Fruit fly (Drosophila melanogaster) whole organism, prepupa: Measurements from ENCODE around the gene CG12984.

ENCODE experiments used
- CG11294 ChIP-seq: fragments of 200-800 bp; sonication (Bioruptor generic); IDR thresholded peaks from 2 replicates; pipeline ENCODE4 v1.3.6; 2022; ENCODE audit warnings: missing biosample characterization, missing genetic modification characterization
- CG11762 ChIP-seq: fragments of 200-800 bp; sonication (Bioruptor generic); optimal IDR thresholded peaks from 3 replicates; lab custom pipeline; 2016; ENCODE audit warnings: missing biosample characterization, missing genetic modification characterization; ENCODE audit not compliant: insufficient read depth
- CG11902 ChIP-seq: fragments of 200-800 bp; sonication (Bioruptor generic); optimal IDR thresholded peaks from 3 replicates; lab custom pipeline; 2016; ENCODE audit warnings: missing biosample characterization, missing genetic modification characterization
- CG15336 ChIP-seq: fragments of 200-800 bp; sonication (Bioruptor generic); IDR thresholded peaks from 2 replicates; pipeline ENCODE4 v1.3.6; 2022; ENCODE audit warnings: missing biosample characterization, missing genetic modification characterization
- CG1621 ChIP-seq: fragments of 200-800 bp; sonication (Bioruptor generic); optimal IDR thresholded peaks from 3 replicates; lab custom pipeline; 2018; ENCODE audit warnings: missing biosample characterization, mild to moderate bottlenecking, missing genetic modification characterization
- CG16779 ChIP-seq: fragments of 200-800 bp; sonication (Bioruptor generic); optimal IDR thresholded peaks from 3 replicates; lab custom pipeline; 2017; ENCODE audit warnings: missing biosample characterization, mild to moderate bottlenecking, missing genetic modification characterization
- CG31627 ChIP-seq: fragments of 200-800 bp; sonication (Bioruptor generic); optimal IDR thresholded peaks from 3 replicates; lab custom pipeline; 2016; ENCODE audit warnings: missing biosample characterization, missing genetic modification characterization
- CG32006 ChIP-seq: fragments of 200-800 bp; sonication (Bioruptor generic); optimal IDR thresholded peaks from 3 replicates; lab custom pipeline; 2017; ENCODE audit warnings: missing biosample characterization, mild to moderate bottlenecking, missing genetic modification characterization
- CG34406 ChIP-seq: fragments of 200-800 bp; sonication (Bioruptor generic); optimal IDR thresholded peaks from 3 replicates; lab custom pipeline; 2016; ENCODE audit warnings: missing biosample characterization, missing genetic modification characterization
- CG4318 ChIP-seq: fragments of 200-800 bp; sonication (Bioruptor generic); optimal IDR thresholded peaks from 3 replicates; lab custom pipeline; 2017; ENCODE audit warnings: missing biosample characterization, mild to moderate bottlenecking, missing genetic modification characterization
- CG6163 ChIP-seq: fragments of 200-800 bp; sonication (Bioruptor generic); IDR thresholded peaks from 3 replicates; pipeline ENCODE4 v1.3.6; 2022; ENCODE audit warnings: missing biosample characterization, missing genetic modification characterization
- CG6276 ChIP-seq: fragments of 200-800 bp; sonication (Bioruptor generic); optimal IDR thresholded peaks from 2 replicates; lab custom pipeline; 2017; ENCODE audit warnings: missing biosample characterization, mild to moderate bottlenecking, missing genetic modification characterization
- CG6808 ChIP-seq: fragments of 200-800 bp; sonication (Bioruptor generic); optimal IDR thresholded peaks from 3 replicates; lab custom pipeline; 2017; ENCODE audit warnings: missing biosample characterization, missing genetic modification characterization, mild to moderate bottlenecking, moderate library complexity, missing genetic modification reagents
- CG6854 ChIP-seq: fragments of 200-800 bp; sonication (Bioruptor generic); optimal IDR thresholded peaks from 2 replicates; lab custom pipeline; 2017; ENCODE audit warnings: missing biosample characterization, mild to moderate bottlenecking, missing genetic modification characterization
- CG7368 ChIP-seq: fragments of 200-800 bp; sonication (Bioruptor generic); optimal IDR thresholded peaks from 3 replicates; lab custom pipeline; 2016; ENCODE audit warnings: missing biosample characterization, missing genetic modification characterization
- CG8632 ChIP-seq: fragments of 200-800 bp; sonication (Bioruptor generic); optimal IDR thresholded peaks from 3 replicates; lab custom pipeline; 2016; ENCODE audit warnings: missing biosample characterization, missing genetic modification characterization
- CG9139 ChIP-seq: fragments of 200-800 bp; sonication (Bioruptor generic); optimal IDR thresholded peaks from 3 replicates; lab custom pipeline; 2017; ENCODE audit warnings: missing biosample characterization, mild to moderate bottlenecking, missing genetic modification characterization
- Eip75B ChIP-seq: fragments of 200-800 bp; sonication (Bioruptor generic); optimal IDR thresholded peaks from 3 replicates; lab custom pipeline; 2016; ENCODE audit warnings: missing biosample characterization, missing genetic modification characterization
- Eip93F ChIP-seq: fragments of 200-800 bp; sonication (Bioruptor generic); optimal IDR thresholded peaks from 2 replicates; lab custom pipeline; 2016; ENCODE audit warnings: missing biosample characterization, mild to moderate bottlenecking, missing genetic modification characterization
- Ets96B ChIP-seq: fragments of 200-800 bp; optimal IDR thresholded peaks from 2 replicates; lab custom pipeline; 2019; ENCODE audit warnings: missing biosample characterization, mild to moderate bottlenecking, missing genetic modification characterization, moderate library complexity
- Gug ChIP-seq: fragments of 200-800 bp; sonication (Bioruptor generic); IDR thresholded peaks from 2 replicates; pipeline ENCODE4 v1.3.6; 2022; ENCODE audit warnings: missing biosample characterization, missing genetic modification characterization
- Hr38 ChIP-seq: sonication (Bioruptor generic); optimal IDR thresholded peaks from 2 replicates; lab custom pipeline; 2016; ENCODE audit warnings: missing biosample characterization, missing genetic modification characterization
- Hr39 ChIP-seq: fragments of 200-800 bp; sonication (Bioruptor generic); optimal IDR thresholded peaks from 2 replicates; lab custom pipeline; 2016; ENCODE audit warnings: missing biosample characterization, missing genetic modification characterization
- Met ChIP-seq: fragments of 200-800 bp; sonication (Bioruptor generic); optimal IDR thresholded peaks from 3 replicates; lab custom pipeline; 2016; ENCODE audit warnings: missing biosample characterization, missing genetic modification characterization
- OdsH ChIP-seq: fragments of 200-800 bp; sonication (Bioruptor generic); optimal IDR thresholded peaks from 3 replicates; lab custom pipeline; 2016; ENCODE audit warnings: missing biosample characterization, missing genetic modification characterization
- Smox ChIP-seq: fragments of 200-800 bp; sonication (Bioruptor generic); optimal IDR thresholded peaks from 3 replicates; lab custom pipeline; 2016; ENCODE audit warnings: missing biosample characterization, missing genetic modification characterization
- Sox102F ChIP-seq: fragments of 200-800 bp; sonication (Bioruptor generic); optimal IDR thresholded peaks from 2 replicates; lab custom pipeline; 2016; ENCODE audit warnings: missing biosample characterization, mild to moderate bottlenecking, missing genetic modification characterization
- Sox14 ChIP-seq: fragments of 200-800 bp; sonication (Bioruptor generic); optimal IDR thresholded peaks from 3 replicates; lab custom pipeline; 2016; ENCODE audit warnings: missing biosample characterization, missing genetic modification characterization
- achi ChIP-seq: fragments of 200-800 bp; sonication (Bioruptor generic); optimal IDR thresholded peaks from 3 replicates; lab custom pipeline; 2016; ENCODE audit warnings: missing biosample characterization, missing genetic modification characterization
- cyc ChIP-seq: fragments of 200-800 bp; sonication (Bioruptor generic); optimal IDR thresholded peaks from 3 replicates; lab custom pipeline; 2016; ENCODE audit warnings: missing biosample characterization, missing genetic modification characterization
- dac ChIP-seq: fragments of 200-800 bp; sonication (Bioruptor generic); optimal IDR thresholded peaks from 2 replicates; lab custom pipeline; 2017; ENCODE audit warnings: missing biosample characterization, mild to moderate bottlenecking, missing genetic modification characterization
- eg ChIP-seq: fragments of 200-800 bp; sonication (Bioruptor generic); IDR thresholded peaks from 3 replicates; pipeline ENCODE4 v1.3.6; 2022; ENCODE audit warnings: missing biosample characterization, missing genetic modification characterization
- esn ChIP-seq: fragments of 200-800 bp; sonication (Bioruptor generic); optimal IDR thresholded peaks from 2 replicates; lab custom pipeline; 2016; ENCODE audit warnings: missing biosample characterization, mild to moderate bottlenecking, missing genetic modification characterization, moderate library complexity
- fd59A ChIP-seq: fragments of 200-800 bp; sonication (Bioruptor generic); optimal IDR thresholded peaks from 2 replicates; lab custom pipeline; 2017; ENCODE audit warnings: missing biosample characterization, mild to moderate bottlenecking, missing genetic modification characterization, missing genetic modification reagents
- fd85E ChIP-seq: fragments of 200-800 bp; sonication (Bioruptor generic); optimal IDR thresholded peaks from 3 replicates; lab custom pipeline; 2016; ENCODE audit warnings: missing biosample characterization, missing genetic modification characterization
- lz ChIP-seq: fragments of 200-800 bp; sonication (Bioruptor generic); optimal IDR thresholded peaks from 3 replicates; lab custom pipeline; 2016; ENCODE audit warnings: missing biosample characterization, missing genetic modification characterization
- salr ChIP-seq, 2 experiments: fragments of 200-800 bp; sonication (Bioruptor generic); optimal IDR thresholded peaks; 3 replicates each; lab custom pipeline; 2016 to 2018; ENCODE audit warnings: missing biosample characterization in 2 of 2, missing genetic modification characterization in 2 of 2, mild to moderate bottlenecking in 1 of 2
- spab ChIP-seq: fragments of 200-800 bp; sonication (Bioruptor generic); optimal IDR thresholded peaks from 2 replicates; lab custom pipeline; 2017; ENCODE audit warnings: missing biosample characterization, mild to moderate bottlenecking, missing genetic modification characterization, missing genetic modification reagents
- ss ChIP-seq, 2 experiments: fragments of 200-800 bp; sonication (Bioruptor generic); optimal IDR thresholded peaks; 2 replicates in 1 of 2; 3 replicates in 1 of 2; lab custom pipeline; 2017 to 2018; ENCODE audit warnings: mild to moderate bottlenecking in 2 of 2, missing biosample characterization in 2 of 2, missing genetic modification characterization in 2 of 2, moderate library complexity in 1 of 2
- svp ChIP-seq: fragments of 200-800 bp; sonication (Bioruptor generic); peaks from one replicate; lab custom pipeline; 2016; ENCODE audit warnings: missing biosample characterization, missing genetic modification characterization
- topi ChIP-seq: fragments of 200-800 bp; sonication (Bioruptor generic); optimal IDR thresholded peaks from 3 replicates; lab custom pipeline; 2016; ENCODE audit warnings: missing biosample characterization, missing genetic modification characterization

The CG12984 gene

dm6 chr3L:21009405-21010120, 18.1 kb downstream of the CG12984 start (continued):
- TF ChIP-seq CG4318, result peak; percentile 27
- TF ChIP-seq svp (GFP tag; lab: Kevin White, UChicago), result peak; percentile 91
- TF ChIP-seq Gug (GFP tag; lab: Robert Waterston, UW), result peak; percentile 61
- TF ChIP-seq Hr39 (GFP tag; lab: Kevin White, UChicago), result peak; percentile 85
- peak; percentile 80 for TF ChIP-seq CG31627 (GFP tag; lab: Kevin White, UChicago)
- TF ChIP-seq CG6276 (GFP tag; lab: Kevin White, UChicago), result peak; percentile 68
- peak; percentile 88 for TF ChIP-seq Met (GFP tag; lab: Kevin White, UChicago)
- TF ChIP-seq CG1621 (tag; lab: Kevin White, UChicago), result peak; percentile 46
- peak; percentile 87 for TF ChIP-seq achi
- peak; percentile 89 for TF ChIP-seq Sox102F (GFP tag; lab: Kevin White, UChicago)
- TF ChIP-seq CG15336, result peak; percentile 85
- peak; percentile 46 for TF ChIP-seq dac
- peak; percentile 71 for TF ChIP-seq OdsH (GFP tag; lab: Kevin White, UChicago)
- TF ChIP-seq Hr38 (GFP tag; lab: Kevin White, UChicago), result no peak
- peak; percentile 89 for TF ChIP-seq Sox14 (GFP tag; lab: Kevin White, UChicago)
- peak; percentile 34 for TF ChIP-seq spab
- peak; percentile 91 for TF ChIP-seq CG6163 (GFP tag; lab: Robert Waterston, UW)
- TF ChIP-seq CG16779, result peak; percentile 68
- TF ChIP-seq CG11294 (GFP tag; lab: Robert Waterston, UW), result peak; percentile 69
- TF ChIP-seq fd59A, result peak; percentile 12
- TF ChIP-seq ss (GFP tag; optimal IDR thresholded peaks at IDR 0.05; lab: Kevin White, UChicago), result peak; percentile 22 to 43
- peak; percentile 80 for TF ChIP-seq CG34406
- TF ChIP-seq cyc (GFP tag; lab: Kevin White, UChicago), result peak; percentile 81
- peak; percentile 62 for TF ChIP-seq CG11762 (GFP tag; lab: Kevin White, UChicago)
- peak; percentile 35 for TF ChIP-seq CG6808
- peak; percentile 87 for TF ChIP-seq Eip75B (GFP tag; lab: Kevin White, UChicago)
- TF ChIP-seq Smox (GFP tag; lab: Kevin White, UChicago), result peak; percentile 82
- peak; percentile 88 for TF ChIP-seq esn (GFP tag; lab: Kevin White, UChicago)
- TF ChIP-seq lz (GFP tag; lab: Kevin White, UChicago), result peak; percentile 86
- TF ChIP-seq Ets96B, result peak; percentile 31
- no peak for TF ChIP-seq Eip93F
- TF ChIP-seq salr (GFP tag; optimal IDR thresholded peaks at IDR 0.05; lab: Kevin White, UChicago), result peak; percentile 33 to 75
- TF ChIP-seq fd85E (GFP tag; lab: Kevin White, UChicago), result peak; percentile 32
- TF ChIP-seq CG9139 (GFP tag; lab: Kevin White, UChicago), result peak; percentile 26
- TF ChIP-seq topi (GFP tag; lab: Kevin White, UChicago), result peak; percentile 85
- TF ChIP-seq CG32006 (GFP tag; lab: Kevin White, UChicago), result peak; percentile 73
- no peak for TF ChIP-seq CG6854 (GFP tag; lab: Kevin White, UChicago)
- peak; percentile 82 for TF ChIP-seq eg (GFP tag; lab: Robert Waterston, UW)
- peak; percentile 62 for TF ChIP-seq CG11902
- TF ChIP-seq CG8632 (GFP tag; lab: Kevin White, UChicago), result peak; percentile 78
- TF ChIP-seq CG7368 (GFP tag; lab: Kevin White, UChicago), result peak; percentile 60
- TF ChIP-seq, all 60 proteins: peak for 55
